Comparison of ENCODE assay signal across 4 worm cellular contexts in genomic region chrX:3821609-3822008, ce11.
TF ChIP-seq lines count a peak whose summit lies in the region.

No protein-coding gene starts in this region.

TF ChIP-seq in whole organism, L1 larva, 84 proteins besides CTCF, POLR2A, EP300 and RAD21:
- no peak for TF ChIP-seq ceh-82 (tag; optimal IDR thresholded peaks at IDR 0.05; lab: Kevin White, UChicago)
- TF ChIP-seq lin-14 (GFP tag; optimal IDR thresholded peaks at IDR 0.05; lab: Kevin White, UChicago) = peak; percentile 12
- peak; percentile 3 for TF ChIP-seq dsc-1 (tag; optimal IDR thresholded peaks at IDR 0.05; lab: Kevin White, UChicago)
- TF ChIP-seq mdl-1 (tag; optimal IDR thresholded peaks at IDR 0.05; lab: Kevin White, UChicago) = no peak
- TF ChIP-seq efl-1 (optimal IDR thresholded peaks at IDR 0.05; lab: Kevin White, UChicago) = no peak
- peak in 1 of 2 experiments; percentile 30 for TF ChIP-seq efl-1 (GFP tag; optimal IDR thresholded peaks at IDR 0.05 in 1 of 2; lab: Kevin White, UChicago)

TF ChIP-seq in whole organism, L4 larva, 104 proteins besides CTCF, POLR2A, EP300 and RAD21:
- peak; percentile 93 for TF ChIP-seq aha-1 (tag; lab: Kevin White, UChicago)
- TF ChIP-seq mes-2 (tag; optimal IDR thresholded peaks at IDR 0.05; lab: Kevin White, UChicago; ENCODE audit: poor library complexity, severe bottlenecking) = peak; percentile 19
- TF ChIP-seq F37D6.2 (tag; optimal IDR thresholded peaks at IDR 0.05; lab: Kevin White, UChicago) = no peak
- no peak for TF ChIP-seq zip-2 (tag; optimal IDR thresholded peaks at IDR 0.05; lab: Kevin White, UChicago)
- TF ChIP-seq skn-1 (tag; optimal IDR thresholded peaks at IDR 0.05; lab: Kevin White, UChicago) = no peak
- TF ChIP-seq dpl-1 (GFP tag; optimal IDR thresholded peaks at IDR 0.05; lab: Kevin White, UChicago) = no peak
- no peak for TF ChIP-seq ztf-11 (tag; optimal IDR thresholded peaks at IDR 0.05; lab: Kevin White, UChicago)
- no peak for TF ChIP-seq lin-1 (GFP tag; IDR thresholded peaks at IDR 0.05; lab: Robert Waterston, UW)
- no peak for TF ChIP-seq ces-1 (GFP tag; optimal IDR thresholded peaks at IDR 0.05; lab: Kevin White, UChicago)
- 0 out of 2 replicates have a peak, but pooled peaks have one; percentile 28 for TF ChIP-seq egl-43 (GFP tag; IDR thresholded peaks at IDR 0.05; lab: Robert Waterston, UW)
- TF ChIP-seq Y5F2A.4 (GFP tag; optimal IDR thresholded peaks at IDR 0.05; lab: Kevin White, UChicago) = peak; percentile 38
- peak in 1 of 2 experiments; percentile 33 for TF ChIP-seq unc-62 (GFP tag; optimal IDR thresholded peaks at IDR 0.05 in 1 of 2; lab: Kevin White, UChicago)
- no peak for TF ChIP-seq unc-62 (tag; optimal IDR thresholded peaks at IDR 0.05; lab: Kevin White, UChicago)

TF ChIP-seq in whole organism, early embryonic, 17 proteins besides CTCF, POLR2A, EP300 and RAD21:
- TF ChIP-seq ceh-13 (GFP tag; optimal IDR thresholded peaks at IDR 0.05; lab: Kevin White, UChicago) (no peak), flt-1 (GFP tag; IDR thresholded peaks at IDR 0.05; lab: Robert Waterston, UW) (no peak), ceh-36 (tag; optimal IDR thresholded peaks at IDR 0.05; lab: Kevin White, UChicago) (no peak), scrt-1 (GFP tag; IDR thresholded peaks at IDR 0.05; lab: Robert Waterston, UW) (0 out of 2 replicates have a peak, but pooled peaks have one; percentile 27), pes-1 (GFP tag; IDR thresholded peaks at IDR 0.05; lab: Robert Waterston, UW) (no peak)

TF ChIP-seq in whole organism, young adult, 124 proteins besides CTCF, POLR2A, EP300 and RAD21:
- TF ChIP-seq sea-2 (GFP tag; IDR thresholded peaks at IDR 0.05; lab: Robert Waterston, UW) (no peak), zfh-2 (GFP tag; conservative IDR thresholded peaks at IDR 0.05; lab: Robert Waterston, UW) (peak; percentile 65), pbrm-1 (GFP tag; IDR thresholded peaks at IDR 0.05; lab: Robert Waterston, UW) (0 out of 2 replicates have a peak, but pooled peaks have one; percentile 6), dpff-1 (tag; optimal IDR thresholded peaks at IDR 0.05; lab: Kevin White, UChicago) (no peak), rcor-1 (GFP tag; IDR thresholded peaks at IDR 0.05; lab: Robert Waterston, UW) (no peak), ets-4 (GFP tag; optimal IDR thresholded peaks at IDR 0.05; lab: Kevin White, UChicago) (no peak), cebp-1 (GFP tag; IDR thresholded peaks at IDR 0.05; lab: Robert Waterston, UW) (no peak), cebp-1 (tag; optimal IDR thresholded peaks at IDR 0.05; lab: Kevin White, UChicago) (no peak), unc-130 (GFP tag; optimal IDR thresholded peaks at IDR 0.05; lab: Kevin White, UChicago) (no peak)
